Fruit fly (Drosophila melanogaster) Kc167 (cell line): ENCODE data around the gene CG15563.

ENCODE experiments used
- Myc ChIP-seq: fragments of >200 bp; optimal IDR thresholded peaks from 2 replicates; lab custom pipeline; 2017; ENCODE audit warnings: missing external identifiers
- Sin3A ChIP-seq: fragments of >200 bp; optimal IDR thresholded peaks from 2 replicates; lab custom pipeline; 2018; ENCODE audit warnings: missing external identifiers
- h ChIP-seq: fragments of >200 bp; optimal IDR thresholded peaks from 3 replicates; lab custom pipeline; 2018; ENCODE audit warnings: missing external identifiers
- insv ChIP-seq: fragments of >200 bp; optimal IDR thresholded peaks from 3 replicates; lab custom pipeline; 2018; ENCODE audit warnings: missing external identifiers
- psq ChIP-seq: fragments of >200 bp; optimal IDR thresholded peaks from 2 replicates; lab custom pipeline; 2017; ENCODE audit warnings: missing external identifiers
- ttk ChIP-seq: sonication (Bioruptor generic); optimal IDR thresholded peaks from 2 replicates; lab custom pipeline; 2017; ENCODE audit warnings: missing external identifiers

- TF ChIP-seq Sin3A (lab: Kevin White, UChicago), result no peak
- no peak for TF ChIP-seq psq (lab: Kevin White, UChicago)
- TF ChIP-seq Myc (lab: Kevin White, UChicago), result no peak
- TF ChIP-seq insv (lab: Kevin White, UChicago), result no peak
- TF ChIP-seq h, result no peak
- no peak for TF ChIP-seq ttk
These were observed 27.8 kb upstream of the CG15563 start, which contains the start of gene CAH16 for dm6 chr3R:31259947-31260346.
